Fruit fly (Drosophila melanogaster): ENCODE data around the gene CG4199.

DNA sequence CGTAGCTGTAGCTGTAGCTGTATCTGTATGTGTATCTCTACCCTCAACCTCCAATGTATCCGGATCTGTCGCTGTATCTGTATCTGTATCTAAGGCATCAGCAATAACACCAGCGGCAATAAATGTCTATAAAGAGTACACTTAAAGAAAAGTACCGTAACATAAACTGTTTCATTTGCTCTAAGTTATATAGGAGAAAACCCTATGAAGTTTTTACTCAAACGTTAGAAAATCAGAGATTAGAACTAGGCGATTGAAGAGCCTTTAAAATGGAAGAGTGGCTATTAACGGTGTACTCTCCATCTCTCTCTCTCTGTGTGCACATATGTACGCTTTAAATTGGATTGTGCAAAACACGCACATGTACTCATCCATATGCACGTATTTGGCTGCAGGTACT, 25.0 kb upstream of the CG4199 start:
- TF ChIP-seq h (optimal IDR thresholded peaks at IDR 0.05) (no peak), psq (optimal IDR thresholded peaks at IDR 0.05) (no peak), Myc (optimal IDR thresholded peaks at IDR 0.05) (no peak)

All from Kc167 (cell line).